Fruit fly (Drosophila melanogaster) whole organism, pupa: ENCODE results near the gene Hrb98DE.

ENCODE experiments used
- CG10348 ChIP-seq: fragments of 200-800 bp; sonication (Bioruptor generic); IDR thresholded peaks from 2 replicates; pipeline ENCODE4 v1.3.6; 2022; ENCODE audit warnings: missing biosample characterization, missing genetic modification characterization
- CG32121 ChIP-seq: fragments of 200-800 bp; sonication (Bioruptor generic); IDR thresholded peaks from 2 replicates; pipeline ENCODE4 v1.3.6; 2022; ENCODE audit warnings: missing biosample characterization, missing genetic modification characterization
- CG34367 ChIP-seq: fragments of 200-800 bp; sonication (Bioruptor generic); optimal IDR thresholded peaks from 2 replicates; lab custom pipeline; 2018; ENCODE audit warnings: missing biosample characterization, mild to moderate bottlenecking, missing genetic modification characterization
- CG9948 ChIP-seq: fragments of 200-800 bp; sonication (Bioruptor generic); optimal IDR thresholded peaks from 2 replicates; lab custom pipeline; 2018; ENCODE audit warnings: missing biosample characterization, mild to moderate bottlenecking, missing genetic modification characterization, moderate library complexity
- Ets98B ChIP-seq: fragments of 200-800 bp; sonication (Bioruptor generic); IDR thresholded peaks from 2 replicates; pipeline ENCODE4 v1.3.6; 2022; ENCODE audit warnings: missing biosample characterization, missing genetic modification characterization
- Pif1B ChIP-seq: fragments of 200-800 bp; sonication (Bioruptor generic); optimal IDR thresholded peaks from 3 replicates; lab custom pipeline; 2016; ENCODE audit warnings: missing biosample characterization, missing genetic modification characterization
- Snoo ChIP-seq: fragments of 200-800 bp; sonication (Bioruptor generic); optimal IDR thresholded peaks from 3 replicates; lab custom pipeline; 2017; ENCODE audit warnings: missing biosample characterization, mild to moderate bottlenecking, missing genetic modification characterization, inconsistent platforms

DNA sequence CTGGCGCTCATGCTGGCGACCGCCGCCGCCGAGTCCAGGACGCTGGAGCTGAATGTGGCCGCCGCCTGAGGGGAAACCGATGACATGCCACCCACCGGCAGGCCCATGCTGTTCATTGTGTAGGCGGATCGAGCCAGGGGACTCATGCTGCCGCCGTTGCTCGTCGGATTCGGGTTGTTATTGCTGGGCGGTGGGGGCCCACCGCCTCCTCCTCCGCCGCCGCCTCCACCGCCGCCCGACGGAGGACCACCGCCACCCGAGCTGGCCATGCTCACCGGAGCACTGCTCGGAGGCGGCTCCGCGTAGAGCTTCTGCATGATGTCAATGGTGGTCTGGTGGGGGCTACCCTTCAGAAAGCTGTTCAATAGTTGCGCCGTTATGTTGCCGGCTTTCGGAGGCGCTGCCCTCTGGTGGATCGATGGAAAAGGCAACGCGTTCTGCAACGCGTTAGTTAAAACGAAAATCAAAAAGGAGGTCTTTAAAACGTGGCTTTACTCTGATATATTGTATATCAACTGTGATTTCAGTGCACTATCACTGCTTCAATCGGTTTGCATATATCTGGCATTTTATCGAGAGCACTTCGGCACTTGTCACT, 15.3 kb upstream of the Hrb98DE start:
- TF ChIP-seq CG32121 (no peak), CG34367 (tag; lab: Kevin White, UChicago) (no peak), Snoo (tag; lab: Kevin White, UChicago) (no peak), Pif1B (GFP tag; lab: Kevin White, UChicago) (no peak), Ets98B (GFP tag; lab: Robert Waterston, UW) (no peak), CG10348 (GFP tag; lab: Robert Waterston, UW) (no peak), CG9948 (tag; lab: Kevin White, UChicago) (no peak)
